Worm (Caenorhabditis elegans): Measurements from ENCODE around the gene twk-39.

Gene twk-39

DNA sequence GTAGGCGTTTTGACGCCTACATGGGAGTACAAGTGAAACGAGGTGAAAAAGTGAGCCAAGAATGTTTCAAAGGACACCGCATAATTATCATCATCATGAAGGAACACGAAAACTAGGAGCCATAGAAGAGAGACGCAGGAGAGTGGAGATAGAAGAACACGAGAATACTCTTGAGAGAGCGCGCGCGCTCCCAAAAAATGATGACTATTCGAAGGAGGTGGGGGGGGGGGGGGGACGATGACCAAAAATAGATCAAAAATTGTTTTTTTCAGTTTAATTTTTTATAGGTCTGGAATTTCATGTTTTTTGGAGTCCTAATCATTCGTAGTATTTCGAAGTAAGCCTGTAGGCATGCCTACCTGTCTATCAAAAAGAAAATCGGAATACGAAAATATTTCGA lies 41.2 kb downstream of the twk-39 start (continued):
- TF ChIP-seq hmg-1.2 (GFP tag; IDR thresholded peaks at IDR 0.05) (peak; percentile 15; the same call in 1 of the 2 replicates), madf-8 (GFP tag; conservative IDR thresholded peaks at IDR 0.05) (peak; percentile 38; the same call in 1 of the 2 replicates), rec-8 (tag; optimal IDR thresholded peaks at IDR 0.05) (no peak), Y53G8AR.9 (GFP tag; conservative IDR thresholded peaks at IDR 0.05) (no peak), F33H1.4 (GFP tag; IDR thresholded peaks at IDR 0.05) (0 out of 2 replicates have a peak, but pooled peaks have one; percentile 27), hmg-20 (GFP tag; IDR thresholded peaks at IDR 0.05) (no peak), akir-1 (GFP tag; optimal IDR thresholded peaks at IDR 0.05) (no peak), lin-54 (GFP tag; optimal IDR thresholded peaks at IDR 0.05) (no peak), Y53F4B.3 (GFP tag; IDR thresholded peaks at IDR 0.05) (no peak), atf-7 (tag; optimal IDR thresholded peaks at IDR 0.05) (no peak), nfya-1 (tag; optimal IDR thresholded peaks at IDR 0.05; ENCODE audit: borderline replicate concordance, insufficient read depth) (no peak), ceh-79 (tag; optimal IDR thresholded peaks at IDR 0.05) (no peak), snpc-3.4 (tag; optimal IDR thresholded peaks at IDR 0.05) (no peak), B0019.2 (GFP tag; conservative IDR thresholded peaks at IDR 0.05) (no peak), tbp1 (GFP tag; optimal IDR thresholded peaks at IDR 0.05) (no peak), mcd-1 (GFP tag; IDR thresholded peaks at IDR 0.05) (0 out of 2 replicates have a peak, but pooled peaks have one; percentile 28), ztf-26 (tag; optimal IDR thresholded peaks at IDR 0.05) (no peak), ztf-28 (GFP tag; IDR thresholded peaks at IDR 0.05) (no peak), ccch-3 (GFP tag; optimal IDR thresholded peaks at IDR 0.05) (no peak), hsf-1 (GFP tag; IDR thresholded peaks at IDR 0.05) (no peak), zfh-2 (GFP tag; conservative IDR thresholded peaks at IDR 0.05) (no peak), ztf-25 (GFP tag; IDR thresholded peaks at IDR 0.05) (no peak; the same call in 1 of the 2 replicates), fkh-3 (tag; optimal IDR thresholded peaks at IDR 0.05) (no peak), unc-62 (GFP tag; optimal IDR thresholded peaks at IDR 0.05) (no peak), lin-35 (GFP tag; optimal IDR thresholded peaks at IDR 0.05) (no peak), nhr-80 (tag; optimal IDR thresholded peaks at IDR 0.05) (peak; percentile 41), madf-6 (GFP tag; IDR thresholded peaks at IDR 0.05) (peak; percentile 71), bed-2 (GFP tag; IDR thresholded peaks at IDR 0.05) (no peak), K12H6.12 (tag; optimal IDR thresholded peaks at IDR 0.05) (no peak), athp-1 (tag; optimal IDR thresholded peaks at IDR 0.05) (no peak), F52B5.7 (tag; optimal IDR thresholded peaks at IDR 0.05) (no peak), egrh-3 (GFP tag; IDR thresholded peaks at IDR 0.05) (peak; percentile 69)

DNA sequence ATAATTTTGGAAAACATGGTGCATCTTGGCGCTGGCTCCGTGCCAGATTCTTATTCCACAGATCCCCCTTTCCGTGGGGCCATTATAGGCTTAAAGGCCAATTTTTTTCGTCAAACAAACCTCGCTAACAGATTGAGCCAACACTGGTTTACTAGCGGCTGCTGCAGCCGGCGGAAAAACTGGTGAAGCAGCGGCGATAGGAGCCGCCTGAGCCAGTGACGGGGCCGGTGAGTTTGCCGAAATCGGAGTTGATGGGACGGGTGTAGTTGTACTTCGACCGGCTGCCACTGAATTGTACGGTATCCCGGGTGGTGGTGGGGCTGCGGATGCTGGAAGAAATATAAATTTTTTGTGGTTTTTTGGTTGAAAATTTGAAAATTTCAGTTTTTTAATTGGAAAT lies 46.2 kb downstream of the twk-39 start:
- TF ChIP-seq zfh-2 (GFP tag; conservative IDR thresholded peaks at IDR 0.05) = peak; percentile 69
- TF ChIP-seq him-1 (tag; optimal IDR thresholded peaks at IDR 0.05) = no peak
- TF ChIP-seq unc-62 (GFP tag; optimal IDR thresholded peaks at IDR 0.05) = no peak
- 0 out of 2 replicates have a peak, but pooled peaks have one; percentile 29 for TF ChIP-seq hsf-1 (GFP tag; IDR thresholded peaks at IDR 0.05)

DNA sequence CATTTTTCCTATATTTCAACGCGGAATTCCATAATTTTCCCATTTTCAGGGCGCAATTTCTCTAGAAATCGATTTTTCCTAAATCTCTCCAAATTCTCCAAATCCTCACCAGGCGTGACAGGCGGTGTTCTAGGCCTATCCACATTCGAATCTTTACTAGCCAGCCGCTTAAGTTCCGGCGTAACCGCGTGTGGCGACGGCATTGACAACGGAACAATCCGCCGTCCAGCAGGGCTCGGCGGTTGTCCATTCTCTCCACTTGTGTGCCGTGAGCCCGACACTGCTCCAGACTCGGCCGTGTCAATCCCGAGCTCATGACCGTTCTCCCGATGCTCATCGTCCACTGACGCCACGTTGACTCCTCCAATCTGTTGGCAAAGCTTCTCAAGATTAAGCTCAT lies 47.5 kb downstream of the twk-39 start:
- TF ChIP-seq ztf-26 (tag; optimal IDR thresholded peaks at IDR 0.05) (no peak), zfh-2 (GFP tag; conservative IDR thresholded peaks at IDR 0.05) (peak; percentile 65)

DNA sequence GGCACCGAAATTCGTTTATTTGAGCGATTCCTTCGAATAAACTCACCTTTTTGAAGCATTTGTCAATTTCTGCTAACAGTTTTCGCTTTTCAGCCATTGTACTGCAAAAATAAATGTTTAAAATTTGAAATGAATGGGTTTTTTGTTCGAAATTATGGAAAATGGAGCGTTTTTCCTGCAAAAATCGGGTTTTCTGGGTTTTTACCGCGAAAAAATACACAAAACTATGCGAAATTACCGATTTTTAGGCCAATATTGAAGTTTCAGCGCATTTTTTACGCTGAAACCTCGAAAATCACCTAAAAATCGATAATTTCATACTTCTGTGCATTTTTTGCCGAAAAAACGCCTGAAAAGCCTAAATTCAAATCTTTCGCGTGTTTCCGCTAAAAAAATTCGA lies 50.8 kb downstream of the twk-39 start, which contains the start of gene ntl-3:
ntl-3 (minus strand) TSS at position 101 of the 400 bp plus-strand sequence.
- TF ChIP-seq attf-6 (GFP tag; IDR thresholded peaks at IDR 0.05) = no peak
- no peak for TF ChIP-seq egl-18 (GFP tag; IDR thresholded peaks at IDR 0.05)
- no peak for TF ChIP-seq snpc-1.3 (tag; optimal IDR thresholded peaks at IDR 0.05; ENCODE audit: insufficient read depth)
- no peak for TF ChIP-seq zim-3 (tag; optimal IDR thresholded peaks at IDR 0.05)
